Fruit fly (Drosophila melanogaster) whole organism, adult: ENCODE measurements around the gene Gr10a.

ENCODE experiments used
- CG11617 ChIP-seq: fragments of 200-800 bp; sonication (Bioruptor generic); optimal IDR thresholded peaks from 2 replicates; lab custom pipeline; 2017; ENCODE audit warnings: mild to moderate bottlenecking, missing biosample characterization, missing genetic modification reagents, missing genetic modification characterization
- CG12768 ChIP-seq: fragments of 200-800 bp; sonication (Bioruptor generic); optimal IDR thresholded peaks from 2 replicates; lab custom pipeline; 2017; ENCODE audit warnings: missing biosample characterization, missing genetic modification characterization, mild to moderate bottlenecking, moderate library complexity, missing genetic modification reagents
- CG14711 ChIP-seq: fragments of 200-800 bp; sonication (Bioruptor generic); optimal IDR thresholded peaks from 2 replicates; lab custom pipeline; 2018; ENCODE audit warnings: missing biosample characterization, mild to moderate bottlenecking, missing genetic modification characterization, moderate library complexity
- CG1620 ChIP-seq: fragments of 200-800 bp; sonication (Bioruptor generic); optimal IDR thresholded peaks from 2 replicates; lab custom pipeline; 2016; ENCODE audit warnings: missing biosample characterization, missing genetic modification characterization
- CG33017 ChIP-seq: fragments of 200-800 bp; sonication (Bioruptor generic); optimal IDR thresholded peaks from 2 replicates; lab custom pipeline; 2018; ENCODE audit warnings: missing biosample characterization, mild to moderate bottlenecking, missing genetic modification characterization, moderate library complexity
- CG5204 ChIP-seq: fragments of 200-800 bp; sonication (Bioruptor generic); optimal IDR thresholded peaks from 2 replicates; lab custom pipeline; 2016; ENCODE audit warnings: missing biosample characterization, missing genetic modification characterization
- CG7045 ChIP-seq: fragments of 200-800 bp; sonication (Bioruptor generic); optimal IDR thresholded peaks from 2 replicates; lab custom pipeline; 2017; ENCODE audit warnings: missing biosample characterization, mild to moderate bottlenecking, missing genetic modification characterization
- CG7101 ChIP-seq: fragments of 200-800 bp; sonication (Bioruptor generic); optimal IDR thresholded peaks from 2 replicates; lab custom pipeline; 2018; ENCODE audit warnings: missing biosample characterization, mild to moderate bottlenecking, missing genetic modification characterization, moderate library complexity
- Clk ChIP-seq: fragments of 200-800 bp; sonication (Bioruptor generic); optimal IDR thresholded peaks from 2 replicates; lab custom pipeline; 2017; ENCODE audit warnings: missing biosample characterization, missing genetic modification characterization
- Crg-1 ChIP-seq: fragments of 200-800 bp; sonication (Bioruptor generic); optimal IDR thresholded peaks from 2 replicates; lab custom pipeline; 2016; ENCODE audit warnings: missing biosample characterization, missing genetic modification characterization
- Hr96 ChIP-seq: fragments of 200-800 bp; sonication (Bioruptor generic); optimal IDR thresholded peaks from 2 replicates; lab custom pipeline; 2016; ENCODE audit warnings: missing biosample characterization, missing genetic modification characterization
- Mnt ChIP-seq: fragments of 200-800 bp; sonication (Bioruptor generic); optimal IDR thresholded peaks from 2 replicates; lab custom pipeline; 2016; ENCODE audit warnings: missing biosample characterization, mild to moderate bottlenecking, missing genetic modification characterization
- bab1 ChIP-seq: fragments of 200-800 bp; sonication (Bioruptor generic); optimal IDR thresholded peaks from 3 replicates; lab custom pipeline; 2019; ENCODE audit warnings: missing biosample characterization, mild to moderate bottlenecking, missing genetic modification characterization, moderate library complexity
- cic ChIP-seq: fragments of 200-800 bp; sonication (Bioruptor generic); optimal IDR thresholded peaks from 2 replicates; lab custom pipeline; 2017; ENCODE audit warnings: missing biosample characterization, mild to moderate bottlenecking, missing genetic modification characterization, moderate library complexity
- cnc ChIP-seq, 2 experiments: fragments of >200 bp; optimal IDR thresholded peaks; 2 replicates each; lab custom pipeline; 2017
- kay ChIP-seq: fragments of 200-800 bp; sonication (Bioruptor generic); peaks from one replicate; lab custom pipeline; 2016; ENCODE audit warnings: missing biosample characterization, missing genetic modification characterization, borderline replicate concordance
- ovo ChIP-seq: fragments of 200-800 bp; sonication (Bioruptor generic); optimal IDR thresholded peaks from 2 replicates; lab custom pipeline; 2016; ENCODE audit warnings: missing biosample characterization, missing genetic modification characterization
- pad ChIP-seq: fragments of 200-800 bp; sonication (Bioruptor generic); optimal IDR thresholded peaks from 3 replicates; lab custom pipeline; 2017; ENCODE audit warnings: missing biosample characterization, missing genetic modification characterization, mild to moderate bottlenecking, moderate library complexity, missing genetic modification reagents
- tj ChIP-seq: fragments of 200-800 bp; sonication (Bioruptor generic); optimal IDR thresholded peaks from 3 replicates; lab custom pipeline; 2017; ENCODE audit warnings: missing biosample characterization, mild to moderate bottlenecking, missing genetic modification characterization, moderate library complexity
- toe ChIP-seq: fragments of 200-800 bp; sonication (Bioruptor generic); optimal IDR thresholded peaks from 2 replicates; lab custom pipeline; 2016; ENCODE audit warnings: missing biosample characterization, missing genetic modification characterization

Gr10a gene

dm6 chrX:11417322-11417721 is at the start of gene Gr10a, which contains the start of gene Or10a:
TSS of gene Gr10a (minus strand) at chrX:11417422.
TSS of gene Or10a (minus strand) at chrX:11417422.
- TF ChIP-seq ovo (GFP tag; lab: Kevin White, UChicago) (no peak), Clk (GFP tag; lab: Kevin White, UChicago) (no peak), Hr96 (no peak), bab1 (GFP tag; lab: Kevin White, UChicago) (no peak), CG7045 (GFP tag; lab: Kevin White, UChicago) (no peak), CG14711 (tag; lab: Kevin White, UChicago) (no peak), CG33017 (tag; lab: Kevin White, UChicago) (no peak), CG12768 (GFP tag; lab: Kevin White, UChicago) (no peak), CG5204 (GFP tag; lab: Kevin White, UChicago) (no peak), Mnt (GFP tag; lab: Kevin White, UChicago) (no peak), CG11617 (GFP tag; lab: Kevin White, UChicago) (no peak), CG7101 (tag; lab: Kevin White, UChicago) (no peak), pad (GFP tag; lab: Kevin White, UChicago) (no peak), cic (no peak), cnc (optimal IDR thresholded peaks at IDR 0.05; lab: Kevin White, UChicago) (no peak), toe (GFP tag; lab: Kevin White, UChicago) (no peak), kay (GFP tag; lab: Kevin White, UChicago) (no peak)

DNA sequence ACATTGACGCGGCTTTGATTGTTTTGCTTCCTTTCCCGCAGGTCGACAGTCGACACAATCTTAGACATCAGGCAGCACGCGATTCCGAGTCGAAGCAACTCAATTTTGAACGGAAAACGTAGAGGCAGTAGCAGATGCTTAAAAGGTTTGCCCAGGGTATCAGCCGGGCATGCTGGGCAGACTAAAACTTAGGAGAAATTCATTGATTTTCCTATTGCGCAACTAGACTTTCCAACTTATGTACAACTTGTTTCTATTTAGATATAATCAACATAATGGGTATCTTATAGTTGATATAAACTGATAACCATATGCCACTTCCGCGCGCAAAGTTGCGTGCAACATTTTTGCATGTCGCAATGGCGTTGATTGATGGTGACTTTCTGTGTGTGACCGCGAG is 49.5 kb upstream of the Gr10a start:
- TF ChIP-seq cnc (optimal IDR thresholded peaks at IDR 0.05; lab: Kevin White, UChicago) (no peak), CG33017 (tag; lab: Kevin White, UChicago) (no peak), CG5204 (GFP tag; lab: Kevin White, UChicago) (no peak), Clk (GFP tag; lab: Kevin White, UChicago) (no peak), bab1 (GFP tag; lab: Kevin White, UChicago) (no peak)

- no peak for TF ChIP-seq CG5204 (GFP tag; lab: Kevin White, UChicago)
- TF ChIP-seq cnc (optimal IDR thresholded peaks at IDR 0.05; lab: Kevin White, UChicago) = no peak
- TF ChIP-seq Hr96 = no peak
- TF ChIP-seq CG33017 (tag; lab: Kevin White, UChicago) = no peak
- no peak for TF ChIP-seq Clk (GFP tag; lab: Kevin White, UChicago)
- no peak for TF ChIP-seq CG1620 (GFP tag; lab: Kevin White, UChicago)
- TF ChIP-seq Mnt (GFP tag; lab: Kevin White, UChicago) = no peak
- no peak for TF ChIP-seq CG7045 (GFP tag; lab: Kevin White, UChicago)
These were observed 46.8 kb upstream of the Gr10a start for dm6 chrX:11464047-11464446.

DNA sequence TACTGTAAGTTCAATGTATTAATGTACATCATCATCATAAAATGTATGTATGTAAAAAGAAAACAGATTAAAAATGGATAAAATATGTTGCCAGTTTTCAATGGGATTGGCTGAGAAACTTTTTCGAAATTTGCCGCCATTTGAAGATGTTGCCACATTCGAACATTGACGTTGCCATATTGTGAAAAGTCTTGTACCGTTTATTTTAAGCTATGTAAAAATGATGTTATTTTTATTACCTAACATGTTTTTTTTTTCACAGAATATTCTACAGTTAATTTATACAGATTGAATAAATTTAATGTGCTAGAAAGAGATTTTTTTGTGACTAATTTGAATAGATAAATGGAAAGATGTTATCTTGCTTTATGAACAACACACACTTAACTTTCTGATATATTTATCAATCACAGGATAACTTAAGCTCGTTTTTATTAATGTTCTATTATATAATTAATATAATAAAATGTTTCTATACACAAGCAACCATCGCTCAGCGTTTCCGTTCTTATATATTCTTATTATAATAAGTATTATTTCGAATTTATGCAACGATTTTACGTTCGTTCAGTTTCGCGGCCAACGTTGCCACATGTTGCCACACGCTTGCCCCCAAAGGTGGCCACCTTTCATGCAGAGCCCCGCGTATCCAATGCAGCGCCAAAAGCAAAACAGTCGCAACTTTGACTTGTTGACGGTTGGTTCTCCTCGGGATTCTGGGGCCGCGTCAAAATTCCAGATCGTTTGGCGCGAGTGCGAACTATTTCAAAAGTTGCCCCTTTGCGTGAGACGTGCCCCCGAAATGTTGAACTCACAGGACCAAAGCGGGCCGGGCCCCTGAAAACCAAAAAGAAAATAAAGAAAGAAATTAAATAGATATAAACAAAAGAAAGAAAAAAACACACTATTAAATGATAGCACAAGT is 42.0 kb upstream of the Gr10a start, which contains the start of gene CG43155:
Gene CG43155 (plus strand): TSS at position 875 of the 925 bp plus-strand sequence.
- TF ChIP-seq CG33017 (tag; lab: Kevin White, UChicago) = no peak
- TF ChIP-seq Mnt (GFP tag; lab: Kevin White, UChicago) = no peak
- TF ChIP-seq CG7101 (tag; lab: Kevin White, UChicago) = no peak
- no peak for TF ChIP-seq Clk (GFP tag; lab: Kevin White, UChicago)
- TF ChIP-seq cnc (optimal IDR thresholded peaks at IDR 0.05; lab: Kevin White, UChicago) = no peak
- no peak for TF ChIP-seq CG1620 (GFP tag; lab: Kevin White, UChicago)
- TF ChIP-seq cic = no peak
- no peak for TF ChIP-seq Hr96
- no peak for TF ChIP-seq toe (GFP tag; lab: Kevin White, UChicago)
- TF ChIP-seq pad (GFP tag; lab: Kevin White, UChicago) = no peak
- TF ChIP-seq CG12768 (GFP tag; lab: Kevin White, UChicago) = no peak
- TF ChIP-seq CG14711 (tag; lab: Kevin White, UChicago) = no peak
- TF ChIP-seq CG5204 (GFP tag; lab: Kevin White, UChicago) = no peak
- TF ChIP-seq tj (GFP tag; lab: Kevin White, UChicago) = no peak

DNA sequence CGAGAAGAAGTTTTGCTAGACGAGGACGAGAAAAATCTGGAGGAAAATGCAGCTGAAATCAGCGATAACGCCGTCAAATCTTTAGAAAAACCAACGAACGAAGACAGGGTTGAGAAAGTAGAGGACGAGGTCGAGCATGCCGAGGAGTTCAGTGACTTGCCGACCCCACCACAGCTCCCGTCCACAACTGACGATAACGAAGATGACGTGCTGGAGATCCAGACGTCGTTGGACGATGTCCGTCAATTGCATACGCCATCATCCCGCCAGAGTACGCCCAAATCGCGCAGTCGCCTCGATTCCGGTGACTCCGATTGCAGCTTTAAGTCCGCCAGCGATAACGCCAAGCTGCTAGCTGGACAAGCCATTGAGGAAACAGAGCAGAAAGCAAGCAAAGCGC is 39.9 kb upstream of the Gr10a start:
- TF ChIP-seq Crg-1 (GFP tag; lab: Kevin White, UChicago) (no peak), ovo (GFP tag; lab: Kevin White, UChicago) (no peak), CG7045 (GFP tag; lab: Kevin White, UChicago) (no peak), bab1 (GFP tag; lab: Kevin White, UChicago) (no peak), tj (GFP tag; lab: Kevin White, UChicago) (no peak), toe (GFP tag; lab: Kevin White, UChicago) (no peak), Clk (GFP tag; lab: Kevin White, UChicago) (no peak), cic (no peak), CG1620 (GFP tag; lab: Kevin White, UChicago) (no peak), CG33017 (tag; lab: Kevin White, UChicago) (no peak), CG14711 (tag; lab: Kevin White, UChicago) (no peak), Hr96 (no peak), pad (GFP tag; lab: Kevin White, UChicago) (no peak), CG11617 (GFP tag; lab: Kevin White, UChicago) (no peak), CG12768 (GFP tag; lab: Kevin White, UChicago) (no peak), CG5204 (GFP tag; lab: Kevin White, UChicago) (no peak), cnc (optimal IDR thresholded peaks at IDR 0.05; lab: Kevin White, UChicago) (no peak), kay (GFP tag; lab: Kevin White, UChicago) (no peak), Mnt (GFP tag; lab: Kevin White, UChicago) (no peak)
